Worm (Caenorhabditis elegans) whole organism, late embryonic: ENCODE measurements around the gene pch-2.

Experiments used
- C08G9.2 ChIP-seq: sonication (generic microtip); optimal IDR thresholded peaks from 2 replicates; lab custom pipeline; 2016; ENCODE audit warnings: mild to moderate bottlenecking, missing genetic modification characterization, moderate library complexity, missing compliant biosample characterization
- C38D4.7 ChIP-seq: fragments of 200-800 bp; sonication (Bioruptor generic); optimal IDR thresholded peaks from 2 replicates; lab custom pipeline; 2018; ENCODE audit warnings: mild to moderate bottlenecking, missing genetic modification characterization, moderate library complexity, missing compliant biosample characterization
- F13H6.1 ChIP-seq: sonication (generic microtip); optimal IDR thresholded peaks from 2 replicates; lab custom pipeline; 2016; ENCODE audit warnings: missing genetic modification characterization, missing compliant biosample characterization
- K02D7.2 ChIP-seq: sonication (generic microtip); optimal IDR thresholded peaks from 2 replicates; lab custom pipeline; 2017; ENCODE audit warnings: mild to moderate bottlenecking, missing genetic modification characterization, missing compliant biosample characterization
- Y22D7AL.16 ChIP-seq: sonication (generic microtip); optimal IDR thresholded peaks from 2 replicates; lab custom pipeline; 2016; ENCODE audit warnings: missing genetic modification characterization, missing compliant biosample characterization
- ceh-18 ChIP-seq: sonication (generic microtip); optimal IDR thresholded peaks from 2 replicates; lab custom pipeline; 2016; ENCODE audit warnings: missing genetic modification characterization, missing compliant biosample characterization
- ceh-19 ChIP-seq: fragments of 200-800 bp; sonication (Bioruptor generic); optimal IDR thresholded peaks from 2 replicates; lab custom pipeline; 2018; ENCODE audit warnings: mild to moderate bottlenecking, missing genetic modification characterization, missing compliant biosample characterization
- ceh-2 ChIP-seq: sonication (generic microtip); optimal IDR thresholded peaks from 2 replicates; lab custom pipeline; 2016; ENCODE audit warnings: missing genotype, missing genetic modification characterization, missing compliant biosample characterization
- ceh-22 ChIP-seq: sonication (generic microtip); optimal IDR thresholded peaks from 2 replicates; lab custom pipeline; 2017; ENCODE audit warnings: missing biosample characterization, missing genetic modification characterization
- ceh-30 ChIP-seq: fragments of 150-350 bp; optimal IDR thresholded peaks from 2 replicates; lab custom pipeline; 2014; ENCODE audit warnings: missing biosample characterization, missing genetic modification characterization
- ceh-31 ChIP-seq: sonication (generic microtip); optimal IDR thresholded peaks from 2 replicates; lab custom pipeline; 2016; ENCODE audit warnings: missing genetic modification characterization, missing compliant biosample characterization
- ceh-34 ChIP-seq: sonication (generic microtip); optimal IDR thresholded peaks from 2 replicates; lab custom pipeline; 2016; ENCODE audit warnings: mild to moderate bottlenecking, missing genetic modification characterization, missing compliant biosample characterization
- ceh-45 ChIP-seq: fragments of 200-800 bp; sonication (Bioruptor generic); IDR thresholded peaks from 2 replicates; pipeline ENCODE4 v1.3.6; 2022; ENCODE audit warnings: missing genetic modification reagents, missing genetic modification characterization, missing compliant biosample characterization
- ceh-48 ChIP-seq: sonication (generic microtip); optimal IDR thresholded peaks from 2 replicates; lab custom pipeline; 2016; ENCODE audit warnings: missing genetic modification characterization, inconsistent platforms, missing compliant biosample characterization
- ceh-6 ChIP-seq: fragments of 200-800 bp; sonication (Bioruptor generic); optimal IDR thresholded peaks from 2 replicates; lab custom pipeline; 2018; ENCODE audit warnings: mild to moderate bottlenecking, missing genetic modification characterization, missing compliant biosample characterization
- che-1 ChIP-seq: sonication (generic microtip); optimal IDR thresholded peaks from 2 replicates; lab custom pipeline; 2016; ENCODE audit warnings: mild to moderate bottlenecking, missing genetic modification characterization, missing compliant biosample characterization
- dmd-4 ChIP-seq: sonication (generic microtip); optimal IDR thresholded peaks from 2 replicates; lab custom pipeline; 2016; ENCODE audit warnings: borderline replicate concordance, missing genetic modification characterization, missing compliant biosample characterization
- dve-1 ChIP-seq: sonication (generic microtip); optimal IDR thresholded peaks from 2 replicates; lab custom pipeline; 2017; ENCODE audit warnings: antibody characterized with exemption, mild to moderate bottlenecking, missing genetic modification characterization, missing compliant biosample characterization
- elt-2 ChIP-seq: sonication (generic microtip); optimal IDR thresholded peaks from 2 replicates; lab custom pipeline; 2016; ENCODE audit warnings: missing genetic modification reagents, missing genetic modification characterization, missing compliant biosample characterization
- elt-4 ChIP-seq: sonication (generic microtip); optimal IDR thresholded peaks from 2 replicates; lab custom pipeline; 2016; ENCODE audit warnings: missing genetic modification characterization, missing compliant biosample characterization
- eyg-1 ChIP-seq: sonication (generic microtip); optimal IDR thresholded peaks from 2 replicates; lab custom pipeline; 2016; ENCODE audit warnings: missing genotype, missing genetic modification characterization, missing compliant biosample characterization
- fax-1 ChIP-seq: sonication (generic microtip); optimal IDR thresholded peaks from 2 replicates; lab custom pipeline; 2016; ENCODE audit warnings: missing genotype, missing genetic modification characterization, missing compliant biosample characterization
- fkh-10 ChIP-seq: fragments of 150-350 bp; optimal IDR thresholded peaks from 2 replicates; lab custom pipeline; 2014; ENCODE audit warnings: missing biosample characterization, missing genetic modification reagents, missing genetic modification characterization
- fkh-6 ChIP-seq: sonication (generic microtip); optimal IDR thresholded peaks from 2 replicates; lab custom pipeline; 2016; ENCODE audit warnings: missing genetic modification characterization, missing compliant biosample characterization
- gmeb-2 ChIP-seq: sonication (generic microtip); optimal IDR thresholded peaks from 2 replicates; lab custom pipeline; 2016; ENCODE audit warnings: missing genetic modification characterization, inconsistent platforms, missing compliant biosample characterization
- hlh-13 ChIP-seq: fragments of 200-800 bp; sonication (Bioruptor generic); optimal IDR thresholded peaks from 2 replicates; lab custom pipeline; 2018; ENCODE audit warnings: mild to moderate bottlenecking, missing genetic modification characterization, missing compliant biosample characterization
- hlh-15 ChIP-seq: sonication (generic microtip); optimal IDR thresholded peaks from 2 replicates; lab custom pipeline; 2016; ENCODE audit warnings: missing genetic modification characterization, missing compliant biosample characterization
- hlh-6 ChIP-seq: sonication (generic microtip); optimal IDR thresholded peaks from 2 replicates; lab custom pipeline; 2016; ENCODE audit warnings: missing genotype, missing genetic modification characterization, missing compliant biosample characterization
- lim-6 ChIP-seq: sonication (generic microtip); optimal IDR thresholded peaks from 2 replicates; lab custom pipeline; 2016; ENCODE audit warnings: missing genetic modification characterization, missing compliant biosample characterization
- lin-11 ChIP-seq: fragments of 200-800 bp; sonication (Bioruptor generic); optimal IDR thresholded peaks from 2 replicates; lab custom pipeline; 2018; ENCODE audit warnings: mild to moderate bottlenecking, missing genetic modification characterization, missing compliant biosample characterization
- madf-2 ChIP-seq: sonication (generic microtip); optimal IDR thresholded peaks from 2 replicates; lab custom pipeline; 2017; ENCODE audit warnings: missing genetic modification characterization, missing compliant biosample characterization
- mec-3 ChIP-seq: sonication (generic microtip); optimal IDR thresholded peaks from 2 replicates; lab custom pipeline; 2016; ENCODE audit warnings: borderline replicate concordance, missing genetic modification characterization, missing compliant biosample characterization
- nfya-1 ChIP-seq: sonication (generic microtip); optimal IDR thresholded peaks from 2 replicates; lab custom pipeline; 2017; ENCODE audit warnings: missing genetic modification characterization, mild to moderate bottlenecking, missing compliant biosample characterization, antibody characterized with exemption, moderate library complexity
- nhr-11 ChIP-seq: fragments of 150-350 bp; optimal IDR thresholded peaks from 2 replicates; lab custom pipeline; 2014; ENCODE audit warnings: missing biosample characterization, missing genetic modification characterization
- nhr-232 ChIP-seq: sonication (generic microtip); optimal IDR thresholded peaks from 2 replicates; lab custom pipeline; 2016; ENCODE audit warnings: missing genetic modification characterization, missing compliant biosample characterization
- npax-4 ChIP-seq: sonication (generic microtip); optimal IDR thresholded peaks from 2 replicates; lab custom pipeline; 2016; ENCODE audit warnings: missing genetic modification characterization, missing compliant biosample characterization
- pag-3 ChIP-seq: sonication (generic microtip); optimal IDR thresholded peaks from 2 replicates; lab custom pipeline; 2016; ENCODE audit warnings: missing compliant biosample characterization, missing genetic modification characterization, borderline replicate concordance
- pat-9 ChIP-seq: fragments of 200-800 bp; sonication (Bioruptor generic); optimal IDR thresholded peaks from 2 replicates; lab custom pipeline; 2018; ENCODE audit warnings: mild to moderate bottlenecking, missing genetic modification characterization, moderate library complexity, missing compliant biosample characterization
- pax-1 ChIP-seq: fragments of 150-350 bp; optimal IDR thresholded peaks from 2 replicates; lab custom pipeline; 2014; ENCODE audit warnings: missing biosample characterization, missing genetic modification characterization
- pqm-1 ChIP-seq: sonication (generic microtip); optimal IDR thresholded peaks from 2 replicates; lab custom pipeline; 2016; ENCODE audit warnings: missing genetic modification characterization, missing compliant biosample characterization
- pros-1 ChIP-seq: fragments of 150-350 bp; optimal IDR thresholded peaks from 2 replicates; lab custom pipeline; 2014; ENCODE audit warnings: missing biosample characterization, missing genetic modification reagents, missing genetic modification characterization
- ref-2 ChIP-seq: sonication (generic microtip); optimal IDR thresholded peaks from 2 replicates; lab custom pipeline; 2016; ENCODE audit warnings: missing genetic modification characterization, missing compliant biosample characterization
- rnt-1 ChIP-seq: sonication (generic microtip); optimal IDR thresholded peaks from 2 replicates; lab custom pipeline; 2016; ENCODE audit warnings: missing genetic modification characterization, missing compliant biosample characterization
- sox-2 ChIP-seq: fragments of 200-800 bp; sonication (Bioruptor generic); IDR thresholded peaks from 2 replicates; pipeline ENCODE4 v1.3.6; 2022; ENCODE audit warnings: missing genetic modification reagents, missing genetic modification characterization, missing compliant biosample characterization
- tbx-2 ChIP-seq: sonication (generic microtip); optimal IDR thresholded peaks from 2 replicates; lab custom pipeline; 2016; ENCODE audit warnings: missing genetic modification characterization, missing compliant biosample characterization
- tbx-7 ChIP-seq: sonication (generic microtip); optimal IDR thresholded peaks from 2 replicates; lab custom pipeline; 2016; ENCODE audit warnings: missing genotype, missing genetic modification characterization, missing compliant biosample characterization
- ttx-3 ChIP-seq: sonication (generic microtip); optimal IDR thresholded peaks from 2 replicates; lab custom pipeline; 2016; ENCODE audit warnings: missing genetic modification reagents, missing genetic modification characterization, missing compliant biosample characterization
- unc-55 ChIP-seq: sonication (generic microtip); optimal IDR thresholded peaks from 2 replicates; lab custom pipeline; 2017; ENCODE audit warnings: missing biosample characterization, missing genetic modification reagents, missing genetic modification characterization

Gene pch-2

ce11 chrII:8127290-8127689, 30.9 kb upstream of the pch-2 start:
- TF ChIP-seq hlh-6 (tag; lab: Kevin White, UChicago) = no peak
- TF ChIP-seq lim-6 = no peak
- peak; percentile 96 for TF ChIP-seq elt-2 (tag; lab: Kevin White, UChicago)
- TF ChIP-seq ceh-22 = peak; percentile 64
- peak; percentile 8 for TF ChIP-seq tbx-2
- TF ChIP-seq, all 69 proteins: peak for 3

- TF ChIP-seq fax-1 (tag; lab: Kevin White, UChicago) (no peak), C08G9.2 (no peak)
Measured at ce11 chrII:8127794-8128193, 30.4 kb upstream of the pch-2 start.

- TF ChIP-seq K02D7.2 (tag; lab: Kevin White, UChicago) = no peak
- TF ChIP-seq F13H6.1 (tag; lab: Kevin White, UChicago) = peak; percentile 19
- no peak for TF ChIP-seq sox-2 (GFP tag; lab: Robert Waterston, UW)
- no peak for TF ChIP-seq nhr-11 (tag; lab: Kevin White, UChicago)
- TF ChIP-seq ceh-2 = no peak
- no peak for TF ChIP-seq unc-55 (GFP tag; lab: Kevin White, UChicago)
- TF ChIP-seq madf-2 (tag; lab: Kevin White, UChicago) = no peak
- no peak for TF ChIP-seq ceh-30 (tag; lab: Kevin White, UChicago)
- TF ChIP-seq ceh-19 (GFP tag; lab: Kevin White, UChicago) = no peak
- TF ChIP-seq hlh-13 (GFP tag; lab: Kevin White, UChicago) = no peak
- no peak for TF ChIP-seq elt-4 (tag; lab: Kevin White, UChicago)
- peak; percentile 67 for TF ChIP-seq nfya-1 (tag; lab: Kevin White, UChicago)
- TF ChIP-seq ttx-3 (tag; lab: Kevin White, UChicago) = peak; percentile 17
- peak; percentile 58 for TF ChIP-seq ceh-18
- TF ChIP-seq ceh-48 = peak; percentile 16
- no peak for TF ChIP-seq Y22D7AL.16
- no peak for TF ChIP-seq pax-1
- TF ChIP-seq nhr-232 (tag; lab: Kevin White, UChicago) = peak; percentile 39
- TF ChIP-seq rnt-1 = peak; percentile 25
- TF ChIP-seq lim-6 = no peak
- peak; percentile 52 for TF ChIP-seq pros-1
- peak; percentile 66 for TF ChIP-seq ceh-31 (tag; lab: Kevin White, UChicago)
- TF ChIP-seq eyg-1 (tag; lab: Kevin White, UChicago) = no peak
- peak; percentile 33 for TF ChIP-seq lin-11 (tag; lab: Kevin White, UChicago)
- peak; percentile 57 for TF ChIP-seq che-1
- no peak for TF ChIP-seq ceh-6 (GFP tag; lab: Kevin White, UChicago)
- TF ChIP-seq pag-3 (tag; lab: Kevin White, UChicago) = no peak
- TF ChIP-seq ceh-34 (tag; lab: Kevin White, UChicago) = peak; percentile 63
- no peak for TF ChIP-seq pat-9 (tag; lab: Kevin White, UChicago)
- TF ChIP-seq gmeb-2 (tag; lab: Kevin White, UChicago) = no peak
- peak; percentile 28 for TF ChIP-seq C38D4.7 (GFP tag; lab: Kevin White, UChicago)
- TF ChIP-seq npax-4 (tag; lab: Kevin White, UChicago) = no peak
- peak; percentile 31 for TF ChIP-seq C08G9.2
- peak; percentile 45 for TF ChIP-seq ref-2 (tag; lab: Kevin White, UChicago)
- no peak for TF ChIP-seq tbx-7
- TF ChIP-seq tbx-2 = peak; percentile 40
- TF ChIP-seq dve-1 (tag; lab: Kevin White, UChicago) = no peak
- TF ChIP-seq pqm-1 = peak; percentile 38
- peak; percentile 49; the same call in 1 of the 2 replicates for TF ChIP-seq ceh-45 (GFP tag; lab: Robert Waterston, UW)
- no peak for TF ChIP-seq dmd-4
- TF ChIP-seq mec-3 (tag; lab: Kevin White, UChicago) = peak; percentile 43
- TF ChIP-seq fkh-10 = no peak
- no peak for TF ChIP-seq hlh-15 (tag; lab: Kevin White, UChicago)
- peak; percentile 43 for TF ChIP-seq fkh-6 (tag; lab: Kevin White, UChicago)
Measured at ce11 chrII:8128273-8129039, 29.7 kb upstream of the pch-2 start.
